Fruit fly (Drosophila melanogaster): Measurements from ENCODE around the gene CG18808.

Gene CG18808

dm6 chr3L:4825584-4825983 lies 18.4 kb upstream of the CG18808 start, which contains the start of the genes Dhc64C and LeuRS-m (continued):
- TF ChIP-seq Hr78 (GFP tag; optimal IDR thresholded peaks at IDR 0.05) (no peak), N (GFP tag; optimal IDR thresholded peaks at IDR 0.05) (no peak), jim (GFP tag; optimal IDR thresholded peaks at IDR 0.05) (peak; percentile 19), sv (GFP tag; optimal IDR thresholded peaks at IDR 0.05) (no peak), br (GFP tag; optimal IDR thresholded peaks at IDR 0.05) (peak; percentile 42), fru (GFP tag; optimal IDR thresholded peaks at IDR 0.05) (no peak), pan (optimal IDR thresholded peaks at IDR 0.05) (no peak), psq (GFP tag; optimal IDR thresholded peaks at IDR 0.05) (no peak)

DNA sequence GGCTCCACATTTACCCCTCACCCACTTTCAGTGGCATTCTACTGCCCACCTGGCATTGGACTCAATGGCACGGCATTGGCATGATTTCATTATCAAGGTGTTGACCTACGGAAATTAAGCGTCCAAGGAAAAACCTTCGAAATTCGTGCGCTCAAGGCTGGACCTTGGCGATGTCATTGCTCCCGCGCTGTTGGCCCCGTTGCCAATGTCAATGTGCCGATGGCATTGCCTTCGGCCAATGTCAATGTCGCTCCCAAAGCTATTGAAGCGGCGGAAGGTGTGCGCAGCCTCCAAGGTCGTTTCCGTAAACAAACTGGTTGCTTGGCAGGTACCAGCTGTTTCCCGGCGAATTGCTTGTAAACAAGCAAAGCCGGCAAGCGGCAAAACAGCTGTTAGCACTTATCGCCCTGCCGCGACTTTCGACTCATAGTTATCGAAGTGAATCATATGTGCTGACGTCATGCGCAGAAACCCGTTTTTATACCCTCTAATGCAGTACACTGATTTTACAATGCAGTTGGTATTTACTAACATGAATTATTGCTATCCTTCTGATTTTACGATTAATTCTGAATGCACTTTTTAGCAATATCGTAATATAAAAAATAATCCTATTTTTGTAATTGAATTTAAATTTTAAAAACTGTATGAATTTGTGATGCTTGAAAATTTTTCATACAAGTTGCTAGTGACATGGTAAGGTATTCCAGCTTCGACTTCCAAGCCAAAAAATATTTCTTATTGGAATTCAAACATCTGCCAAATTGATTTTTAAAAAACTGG lies 17.3 kb upstream of the CG18808 start:
- TF ChIP-seq OdsH (GFP tag; optimal IDR thresholded peaks at IDR 0.05) (peak; percentile 95), Myc (optimal IDR thresholded peaks at IDR 0.05) (no peak), psq (GFP tag; optimal IDR thresholded peaks at IDR 0.05) (peak; percentile 86), Dif (GFP tag; optimal IDR thresholded peaks at IDR 0.05; ENCODE audit: partially characterized antibody) (no peak), CrebA (GFP tag; optimal IDR thresholded peaks at IDR 0.05; ENCODE audit: borderline replicate concordance) (no peak), Abd-B (GFP tag; optimal IDR thresholded peaks at IDR 0.05) (no peak), dl (GFP tag; optimal IDR thresholded peaks at IDR 0.05; ENCODE audit: insufficient read depth in 1 of 2, partially characterized antibody in 2 of 2) (no peak), CG32264 (GFP tag; optimal IDR thresholded peaks at IDR 0.05) (peak; percentile 82), sv (GFP tag; optimal IDR thresholded peaks at IDR 0.05) (peak; percentile 96), fru (GFP tag; optimal IDR thresholded peaks at IDR 0.05) (peak; percentile 92), Hr83 (GFP tag; optimal IDR thresholded peaks at IDR 0.05; ENCODE audit: poor library complexity, severe bottlenecking) (no peak), Vsx2 (GFP tag; optimal IDR thresholded peaks at IDR 0.05; ENCODE audit: partially characterized antibody) (no peak), usp (GFP tag; optimal IDR thresholded peaks at IDR 0.05) (no peak), dmrt93B (GFP tag; optimal IDR thresholded peaks at IDR 0.05) (no peak), Jra (GFP tag; optimal IDR thresholded peaks at IDR 0.05) (peak; percentile 59), brk (GFP tag; optimal IDR thresholded peaks at IDR 0.05) (no peak), GATAd (GFP tag; optimal IDR thresholded peaks at IDR 0.05) (no peak), br (GFP tag; optimal IDR thresholded peaks at IDR 0.05) (peak; percentile 91), HLH106 (tag; optimal IDR thresholded peaks at IDR 0.05) (peak; percentile 89), tai (GFP tag; optimal IDR thresholded peaks at IDR 0.05) (no peak), Mio (GFP tag; optimal IDR thresholded peaks at IDR 0.05) (no peak), rgr (GFP tag; optimal IDR thresholded peaks at IDR 0.05) (peak; percentile 93), sage (GFP tag; optimal IDR thresholded peaks at IDR 0.05) (peak; percentile 94), jim (GFP tag; optimal IDR thresholded peaks at IDR 0.05) (no peak), ey (GFP tag; optimal IDR thresholded peaks at IDR 0.05) (peak; percentile 92), pan (optimal IDR thresholded peaks at IDR 0.05) (no peak), Hnf4 (GFP tag; optimal IDR thresholded peaks at IDR 0.05) (no peak), CG9705 (GFP tag; optimal IDR thresholded peaks at IDR 0.05) (peak; percentile 56), lola (GFP tag; optimal IDR thresholded peaks at IDR 0.05) (no peak), Sp1 (GFP tag; optimal IDR thresholded peaks at IDR 0.05) (peak; percentile 89), Dfd (GFP tag; optimal IDR thresholded peaks at IDR 0.05) (no peak), h (GFP tag; optimal IDR thresholded peaks at IDR 0.05) (peak; percentile 94), N (GFP tag; optimal IDR thresholded peaks at IDR 0.05) (no peak), dsf (GFP tag; optimal IDR thresholded peaks at IDR 0.05; ENCODE audit: borderline replicate concordance) (no peak), Hr78 (GFP tag; optimal IDR thresholded peaks at IDR 0.05) (no peak), foxo (GFP tag; optimal IDR thresholded peaks at IDR 0.05) (peak; percentile 71 to 95), Rel (GFP tag; optimal IDR thresholded peaks at IDR 0.05) (peak; percentile 53), Rel (tag; optimal IDR thresholded peaks at IDR 0.05) (peak; percentile 30), woc (GFP tag; optimal IDR thresholded peaks at IDR 0.05) (peak; percentile 95)
